In genomic region chr2L:17748746-17749358, dm6 we compare ENCODE assay signal across 4 fruit fly cellular contexts.
TF ChIP-seq lines count a peak whose summit lies in the region.

No protein-coding gene starts in this region.

- no peak for TF ChIP-seq CTCF in whole organism, embryonic (GFP tag; optimal IDR thresholded peaks at IDR 0.05; lab: Kevin White, UChicago)

TF ChIP-seq in whole organism, embryonic, 481 proteins besides CTCF, POLR2A, EP300 and RAD21:
- peak; percentile 8 for TF ChIP-seq zen (tag; optimal IDR thresholded peaks at IDR 0.05; lab: Kevin White, UChicago)
- TF ChIP-seq lbe (GFP tag; optimal IDR thresholded peaks at IDR 0.05; lab: Kevin White, UChicago), result peak; percentile 15
- TF ChIP-seq zf30C (GFP tag; optimal IDR thresholded peaks at IDR 0.05; lab: Kevin White, UChicago), result no peak
- peak; percentile 100 for TF ChIP-seq twi (tag; optimal IDR thresholded peaks at IDR 0.05; lab: Kevin White, UChicago)
- peak; percentile 92 for TF ChIP-seq cad (GFP tag; optimal IDR thresholded peaks at IDR 0.05; lab: Kevin White, UChicago)
- no peak for TF ChIP-seq grn (GFP tag; optimal IDR thresholded peaks at IDR 0.05; lab: Kevin White, UChicago)
- peak in 1 of 2 experiments; percentile 71 for TF ChIP-seq tll (GFP tag; optimal IDR thresholded peaks at IDR 0.05; lab: Kevin White, UChicago)
TF ChIP-seq in whole organism, embryonic: peak in this region for 5.

TF ChIP-seq in whole organism, prepupa, 60 proteins besides CTCF, POLR2A, EP300 and RAD21 (continues in another document):
- TF ChIP-seq Blimp-1 (GFP tag; optimal IDR thresholded peaks at IDR 0.05; lab: Kevin White, UChicago), result peak; percentile 23
- peak; percentile 42 for TF ChIP-seq CG31627 (GFP tag; optimal IDR thresholded peaks at IDR 0.05; lab: Kevin White, UChicago)
- peak; percentile 55 for TF ChIP-seq cyc (GFP tag; optimal IDR thresholded peaks at IDR 0.05; lab: Kevin White, UChicago)
- TF ChIP-seq OdsH (GFP tag; optimal IDR thresholded peaks at IDR 0.05; lab: Kevin White, UChicago), result peak; percentile 54
- TF ChIP-seq Sox14 (GFP tag; optimal IDR thresholded peaks at IDR 0.05; lab: Kevin White, UChicago), result peak; percentile 21
- peak; percentile 64 for TF ChIP-seq Smox (GFP tag; optimal IDR thresholded peaks at IDR 0.05; lab: Kevin White, UChicago)
- peak; percentile 45 for TF ChIP-seq achi (GFP tag; optimal IDR thresholded peaks at IDR 0.05; lab: Kevin White, UChicago)
- no peak for TF ChIP-seq eg (GFP tag; IDR thresholded peaks at IDR 0.05; lab: Robert Waterston, UW)
- TF ChIP-seq CG11902 (GFP tag; optimal IDR thresholded peaks at IDR 0.05; lab: Kevin White, UChicago), result peak; percentile 42
- no peak for TF ChIP-seq CG8119 (GFP tag; IDR thresholded peaks at IDR 0.05; lab: Robert Waterston, UW)
- peak; percentile 10 for TF ChIP-seq CG9139 (GFP tag; optimal IDR thresholded peaks at IDR 0.05; lab: Kevin White, UChicago)
- TF ChIP-seq dac (GFP tag; optimal IDR thresholded peaks at IDR 0.05; lab: Kevin White, UChicago), result no peak
- peak; percentile 30 for TF ChIP-seq Sox15 (GFP tag; optimal IDR thresholded peaks at IDR 0.05; lab: Kevin White, UChicago)
- TF ChIP-seq CG4318 (GFP tag; optimal IDR thresholded peaks at IDR 0.05; lab: Kevin White, UChicago), result no peak
- peak; percentile 91 for TF ChIP-seq svp (GFP tag; lab: Kevin White, UChicago)
- peak; percentile 69 for TF ChIP-seq topi (GFP tag; optimal IDR thresholded peaks at IDR 0.05; lab: Kevin White, UChicago)
- TF ChIP-seq Lpt (GFP tag; optimal IDR thresholded peaks at IDR 0.05; lab: Kevin White, UChicago), result no peak
- TF ChIP-seq Ets96B (tag; optimal IDR thresholded peaks at IDR 0.05; lab: Kevin White, UChicago), result peak; percentile 67
- peak; percentile 41 for TF ChIP-seq CG1621 (tag; optimal IDR thresholded peaks at IDR 0.05; lab: Kevin White, UChicago)
- TF ChIP-seq CG32006 (GFP tag; optimal IDR thresholded peaks at IDR 0.05; lab: Kevin White, UChicago), result peak; percentile 3
- peak; percentile 54 for TF ChIP-seq Sox102F (GFP tag; optimal IDR thresholded peaks at IDR 0.05; lab: Kevin White, UChicago)
- peak; percentile 47 for TF ChIP-seq CG10631 (GFP tag; optimal IDR thresholded peaks at IDR 0.05; lab: Kevin White, UChicago)
- peak; percentile 33 for TF ChIP-seq vri (GFP tag; optimal IDR thresholded peaks at IDR 0.05; lab: Kevin White, UChicago)
- peak; percentile 45 for TF ChIP-seq fd59A (GFP tag; optimal IDR thresholded peaks at IDR 0.05; lab: Kevin White, UChicago)
- peak; percentile 36 for TF ChIP-seq Ets21C (GFP tag; optimal IDR thresholded peaks at IDR 0.05; lab: Kevin White, UChicago)
- TF ChIP-seq CG6276 (GFP tag; optimal IDR thresholded peaks at IDR 0.05; lab: Kevin White, UChicago), result no peak
- TF ChIP-seq esn (GFP tag; optimal IDR thresholded peaks at IDR 0.05; lab: Kevin White, UChicago), result peak; percentile 70
- peak; percentile 45 for TF ChIP-seq lz (GFP tag; optimal IDR thresholded peaks at IDR 0.05; lab: Kevin White, UChicago)

TF ChIP-seq in whole organism, pupa, 21 proteins besides CTCF, POLR2A, EP300 and RAD21:
- TF ChIP-seq CG32121 (GFP tag; IDR thresholded peaks at IDR 0.05; lab: Robert Waterston, UW), result no peak
- peak; percentile 36 for TF ChIP-seq CG17806 (tag; optimal IDR thresholded peaks at IDR 0.05; lab: Kevin White, UChicago)
- no peak for TF ChIP-seq Ets98B (GFP tag; IDR thresholded peaks at IDR 0.05; lab: Robert Waterston, UW)
- no peak for TF ChIP-seq CG10348 (GFP tag; IDR thresholded peaks at IDR 0.05; lab: Robert Waterston, UW)
- TF ChIP-seq CG15710 (tag; optimal IDR thresholded peaks at IDR 0.05; lab: Kevin White, UChicago), result peak; percentile 68
- TF ChIP-seq gl (tag; optimal IDR thresholded peaks at IDR 0.05; lab: Kevin White, UChicago), result no peak
- no peak for TF ChIP-seq rn (GFP tag; IDR thresholded peaks at IDR 0.05; lab: Robert Waterston, UW)
- TF ChIP-seq CG8301 (tag; optimal IDR thresholded peaks at IDR 0.05; lab: Kevin White, UChicago), result no peak
- no peak for TF ChIP-seq CG12605 (GFP tag; IDR thresholded peaks at IDR 0.05; lab: Robert Waterston, UW)
- TF ChIP-seq CG4496 (GFP tag; IDR thresholded peaks at IDR 0.05; lab: Robert Waterston, UW), result no peak
- TF ChIP-seq Pif1A (GFP tag; optimal IDR thresholded peaks at IDR 0.05; lab: Kevin White, UChicago), result peak; percentile 23
- peak; percentile 58 for TF ChIP-seq Snoo (tag; optimal IDR thresholded peaks at IDR 0.05; lab: Kevin White, UChicago)
- TF ChIP-seq CG34367 (tag; optimal IDR thresholded peaks at IDR 0.05; lab: Kevin White, UChicago), result peak; percentile 38
- TF ChIP-seq CG13204 (GFP tag; optimal IDR thresholded peaks at IDR 0.05; lab: Kevin White, UChicago), result peak; percentile 21
- TF ChIP-seq D1 (tag; optimal IDR thresholded peaks at IDR 0.05; lab: Kevin White, UChicago), result no peak
- TF ChIP-seq EcR (GFP tag; optimal IDR thresholded peaks at IDR 0.05; lab: Kevin White, UChicago), result peak; percentile 5
- peak; percentile 25 for TF ChIP-seq Pif1B (GFP tag; optimal IDR thresholded peaks at IDR 0.05; lab: Kevin White, UChicago)
- peak; percentile 45 for TF ChIP-seq CG9948 (tag; optimal IDR thresholded peaks at IDR 0.05; lab: Kevin White, UChicago)
- TF ChIP-seq CG14655 (GFP tag; optimal IDR thresholded peaks at IDR 0.05; lab: Kevin White, UChicago), result peak; percentile 3
- no peak for TF ChIP-seq fd96Ca (GFP tag; IDR thresholded peaks at IDR 0.05; lab: Robert Waterston, UW)
- peak; percentile 64 for TF ChIP-seq CG8159 (tag; optimal IDR thresholded peaks at IDR 0.05; lab: Kevin White, UChicago)

TF ChIP-seq in whole organism, wandering third instar larva, 38 proteins besides CTCF, POLR2A, EP300 and RAD21:
- TF ChIP-seq Vsx2 (GFP tag; optimal IDR thresholded peaks at IDR 0.05; lab: Kevin White, UChicago; ENCODE audit: partially characterized antibody), result no peak
- TF ChIP-seq woc (GFP tag; optimal IDR thresholded peaks at IDR 0.05; lab: Kevin White, UChicago), result peak; percentile 32
- peak; percentile 16 for TF ChIP-seq CG9705 (GFP tag; optimal IDR thresholded peaks at IDR 0.05; lab: Kevin White, UChicago)
- peak; percentile 46 for TF ChIP-seq psq (GFP tag; optimal IDR thresholded peaks at IDR 0.05; lab: Kevin White, UChicago)
- TF ChIP-seq Sp1 (GFP tag; optimal IDR thresholded peaks at IDR 0.05; lab: Kevin White, UChicago), result peak; percentile 74
- TF ChIP-seq Myc (optimal IDR thresholded peaks at IDR 0.05; lab: Kevin White, UChicago), result no peak
- TF ChIP-seq pan (optimal IDR thresholded peaks at IDR 0.05; lab: Kevin White, UChicago), result no peak
- TF ChIP-seq tai (GFP tag; optimal IDR thresholded peaks at IDR 0.05; lab: Kevin White, UChicago), result no peak
- no peak for TF ChIP-seq dsf (GFP tag; optimal IDR thresholded peaks at IDR 0.05; lab: Kevin White, UChicago; ENCODE audit: borderline replicate concordance)
- TF ChIP-seq foxo (GFP tag; optimal IDR thresholded peaks at IDR 0.05; lab: Kevin White, UChicago), result peak in 1 of 2 experiments; percentile 63
- peak; percentile 45 for TF ChIP-seq br (GFP tag; optimal IDR thresholded peaks at IDR 0.05; lab: Kevin White, UChicago)
- TF ChIP-seq jim (GFP tag; optimal IDR thresholded peaks at IDR 0.05; lab: Kevin White, UChicago), result no peak
- no peak for TF ChIP-seq usp (GFP tag; optimal IDR thresholded peaks at IDR 0.05; lab: Kevin White, UChicago)
- no peak for TF ChIP-seq CrebA (GFP tag; optimal IDR thresholded peaks at IDR 0.05; lab: Kevin White, UChicago; ENCODE audit: borderline replicate concordance)
- TF ChIP-seq N (GFP tag; optimal IDR thresholded peaks at IDR 0.05; lab: Kevin White, UChicago), result no peak
- TF ChIP-seq Dif (GFP tag; optimal IDR thresholded peaks at IDR 0.05; lab: Kevin White, UChicago; ENCODE audit: partially characterized antibody), result no peak
- peak; percentile 31 for TF ChIP-seq Hnf4 (GFP tag; optimal IDR thresholded peaks at IDR 0.05; lab: Kevin White, UChicago)
- peak; percentile 69 for TF ChIP-seq OdsH (GFP tag; optimal IDR thresholded peaks at IDR 0.05; lab: Kevin White, UChicago)
- peak; percentile 59 for TF ChIP-seq fru (GFP tag; optimal IDR thresholded peaks at IDR 0.05; lab: Kevin White, UChicago)
- peak; percentile 59 for TF ChIP-seq dmrt93B (GFP tag; optimal IDR thresholded peaks at IDR 0.05; lab: Kevin White, UChicago)
- no peak for TF ChIP-seq sv (GFP tag; optimal IDR thresholded peaks at IDR 0.05; lab: Kevin White, UChicago)
- peak; percentile 73 for TF ChIP-seq HLH106 (tag; optimal IDR thresholded peaks at IDR 0.05; lab: Kevin White, UChicago)
- no peak for TF ChIP-seq lola (GFP tag; optimal IDR thresholded peaks at IDR 0.05; lab: Kevin White, UChicago)
- peak; percentile 69 for TF ChIP-seq h (GFP tag; optimal IDR thresholded peaks at IDR 0.05; lab: Kevin White, UChicago)
- TF ChIP-seq rgr (GFP tag; optimal IDR thresholded peaks at IDR 0.05; lab: Kevin White, UChicago), result peak; percentile 57
- peak; percentile 57 for TF ChIP-seq ey (GFP tag; optimal IDR thresholded peaks at IDR 0.05; lab: Kevin White, UChicago)
- TF ChIP-seq Mio (GFP tag; optimal IDR thresholded peaks at IDR 0.05; lab: Kevin White, UChicago), result no peak
- TF ChIP-seq Jra (GFP tag; optimal IDR thresholded peaks at IDR 0.05; lab: Kevin White, UChicago), result no peak
- no peak for TF ChIP-seq CG32264 (GFP tag; optimal IDR thresholded peaks at IDR 0.05; lab: Kevin White, UChicago)
- no peak for TF ChIP-seq Abd-B (GFP tag; optimal IDR thresholded peaks at IDR 0.05; lab: Kevin White, UChicago)
- peak; percentile 44 for TF ChIP-seq brk (GFP tag; optimal IDR thresholded peaks at IDR 0.05; lab: Kevin White, UChicago)
- no peak for TF ChIP-seq Hr78 (GFP tag; optimal IDR thresholded peaks at IDR 0.05; lab: Kevin White, UChicago)
- no peak for TF ChIP-seq dl (GFP tag; optimal IDR thresholded peaks at IDR 0.05; lab: Kevin White, UChicago; ENCODE audit: insufficient read depth in 1 of 2, partially characterized antibody in 2 of 2)
- no peak for TF ChIP-seq Hr83 (GFP tag; optimal IDR thresholded peaks at IDR 0.05; lab: Kevin White, UChicago; ENCODE audit: poor library complexity, severe bottlenecking)
- TF ChIP-seq sage (GFP tag; optimal IDR thresholded peaks at IDR 0.05; lab: Kevin White, UChicago), result peak; percentile 12
- no peak for TF ChIP-seq Dfd (GFP tag; optimal IDR thresholded peaks at IDR 0.05; lab: Kevin White, UChicago)
- TF ChIP-seq GATAd (GFP tag; optimal IDR thresholded peaks at IDR 0.05; lab: Kevin White, UChicago), result no peak
- TF ChIP-seq Rel (GFP tag; optimal IDR thresholded peaks at IDR 0.05; lab: Kevin White, UChicago), result no peak
- no peak for TF ChIP-seq Rel (tag; optimal IDR thresholded peaks at IDR 0.05; lab: Kevin White, UChicago)

Comparison
In these comparisons a context has a peak if more than half of its experiments do, and no peak if none do; other contexts are left out.
1. Of the 7 proteins assayed by ChIP-seq in both whole organism, embryonic and whole organism, prepupa: peak only in whole organism, embryonic: none; only in whole organism, prepupa: Blimp-1, CG6854, Hr39 and Sox102F; in both: none; in neither: 3.